Fruit fly (Drosophila melanogaster) whole organism, embryonic: ENCODE data around the gene Gpo3.

Experiments used
- CG10366 ChIP-seq: fragments of 200-800 bp; sonication (Bioruptor generic); IDR thresholded peaks from 2 replicates; pipeline ENCODE4 v1.3.6; 2022; ENCODE audit warnings: missing biosample characterization, missing genetic modification characterization
- CG13123 ChIP-seq: fragments of 200-800 bp; sonication (Bioruptor generic); optimal IDR thresholded peaks from 2 replicates; lab custom pipeline; 2016; ENCODE audit warnings: missing biosample characterization, missing genetic modification characterization
- CG9817 ChIP-seq: fragments of 200-800 bp; sonication (Bioruptor generic); optimal IDR thresholded peaks from 2 replicates; lab custom pipeline; 2018; ENCODE audit warnings: missing biosample characterization, mild to moderate bottlenecking, missing genetic modification characterization, moderate library complexity
- Sin3A ChIP-seq: fragments of >200 bp; optimal IDR thresholded peaks from 2 replicates; lab custom pipeline; 2018
- TFAM ChIP-seq: fragments of 200-800 bp; sonication (Bioruptor generic); optimal IDR thresholded peaks from 2 replicates; lab custom pipeline; 2017; ENCODE audit warnings: missing biosample characterization, missing genetic modification characterization, inconsistent platforms
- lilli ChIP-seq: fragments of 200-800 bp; sonication (Bioruptor generic); optimal IDR thresholded peaks from 3 replicates; lab custom pipeline; 2016; ENCODE audit warnings: missing biosample characterization, missing genetic modification characterization
- stwl ChIP-seq: fragments of 200-800 bp; sonication (Bioruptor generic); optimal IDR thresholded peaks from 3 replicates; lab custom pipeline; 2018; ENCODE audit warnings: missing biosample characterization, mild to moderate bottlenecking, missing genetic modification characterization, moderate library complexity

- no peak for TF ChIP-seq stwl (tag; lab: Kevin White, UChicago)
- no peak for TF ChIP-seq CG13123
- TF ChIP-seq CG9817 (tag; lab: Kevin White, UChicago), result no peak
- TF ChIP-seq lilli, result no peak
- no peak for TF ChIP-seq CG10366
- no peak for TF ChIP-seq Sin3A (lab: Kevin White, UChicago)
- no peak for TF ChIP-seq TFAM (GFP tag; lab: Kevin White, UChicago)
Observed at dm6 chr2L:13746652-13747051, 38.6 kb downstream of the Gpo3 start, which contains the start of gene TM9SF4.
